Fruit fly (Drosophila melanogaster) whole organism, wandering third instar larva: Measurements from ENCODE around the gene CG5880.

ENCODE experiments used
- Abd-B ChIP-seq: fragments of >200 bp; optimal IDR thresholded peaks from 2 replicates; lab custom pipeline; 2017; ENCODE audit warnings: missing biosample characterization, missing genetic modification characterization
- CG32264 ChIP-seq: fragments of 200-800 bp; sonication (Bioruptor generic); optimal IDR thresholded peaks from 2 replicates; lab custom pipeline; 2016; ENCODE audit warnings: missing biosample characterization, missing genetic modification characterization
- CG9705 ChIP-seq: fragments of 200-800 bp; sonication (Bioruptor generic); optimal IDR thresholded peaks from 2 replicates; lab custom pipeline; 2018; ENCODE audit warnings: missing biosample characterization, mild to moderate bottlenecking, missing genetic modification characterization
- CrebA ChIP-seq: fragments of 200-800 bp; sonication (Bioruptor generic); optimal IDR thresholded peaks from 2 replicates; lab custom pipeline; 2016; ENCODE audit warnings: missing biosample characterization, mild to moderate bottlenecking, missing genetic modification characterization, borderline replicate concordance
- Dfd ChIP-seq: fragments of >200 bp; optimal IDR thresholded peaks from 2 replicates; lab custom pipeline; 2017; ENCODE audit warnings: missing biosample characterization, missing genetic modification characterization
- Dif ChIP-seq: fragments of 200-275, 200-300 bp; sonication (Bioruptor generic); optimal IDR thresholded peaks from 2 replicates; lab custom pipeline; 2018; ENCODE audit warnings: missing biosample characterization, missing genetic modification characterization; ENCODE audit not compliant: partially characterized antibody
- GATAd ChIP-seq: sonication (Bioruptor generic); optimal IDR thresholded peaks from 2 replicates; lab custom pipeline; 2016; ENCODE audit warnings: missing biosample characterization, missing genetic modification characterization
- HLH106 ChIP-seq: fragments of 200-800 bp; optimal IDR thresholded peaks from 3 replicates; lab custom pipeline; 2019; ENCODE audit warnings: missing biosample characterization, mild to moderate bottlenecking, missing genetic modification characterization, moderate library complexity
- Hnf4 ChIP-seq: fragments of 200-800 bp; sonication (Bioruptor generic); optimal IDR thresholded peaks from 2 replicates; lab custom pipeline; 2016; ENCODE audit warnings: missing biosample characterization, mild to moderate bottlenecking, missing genetic modification characterization
- Hr78 ChIP-seq: fragments of >200 bp; optimal IDR thresholded peaks from 2 replicates; lab custom pipeline; 2017; ENCODE audit warnings: missing biosample characterization, missing genetic modification characterization
- Hr83 ChIP-seq: fragments of 200-300 bp; sonication (Bioruptor generic); optimal IDR thresholded peaks from 2 replicates; lab custom pipeline; 2016; ENCODE audit warnings: missing biosample characterization, mild to moderate bottlenecking, missing genetic modification characterization, moderate library complexity; ENCODE audit not compliant: poor library complexity, severe bottlenecking
- Jra ChIP-seq: sonication (Bioruptor generic); optimal IDR thresholded peaks from 2 replicates; lab custom pipeline; 2016; ENCODE audit warnings: missing biosample characterization, missing genetic modification characterization
- Mio ChIP-seq: sonication (Bioruptor generic); optimal IDR thresholded peaks from 2 replicates; lab custom pipeline; 2016; ENCODE audit warnings: missing biosample characterization, missing genetic modification characterization
- Myc ChIP-seq: fragments of >200 bp; optimal IDR thresholded peaks from 2 replicates; lab custom pipeline; 2017
- N ChIP-seq: fragments of >200 bp; optimal IDR thresholded peaks from 2 replicates; lab custom pipeline; 2018; ENCODE audit warnings: missing biosample characterization, missing external identifiers, missing genetic modification characterization
- OdsH ChIP-seq: fragments of 200-800 bp; sonication (Bioruptor generic); optimal IDR thresholded peaks from 2 replicates; lab custom pipeline; 2016; ENCODE audit warnings: missing biosample characterization, mild to moderate bottlenecking, missing genetic modification characterization
- Rel ChIP-seq, 2 experiments: fragments of 200-800 bp; sonication (Bioruptor generic) in 1 of 2; optimal IDR thresholded peaks; 2 replicates in 1 of 2; 3 replicates in 1 of 2; lab custom pipeline; 2016 to 2019; ENCODE audit warnings: mild to moderate bottlenecking in 2 of 2, missing biosample characterization in 2 of 2, missing genetic modification characterization in 2 of 2, moderate library complexity in 1 of 2
- Sp1 ChIP-seq: fragments of 200-800 bp; sonication (Bioruptor generic); optimal IDR thresholded peaks from 3 replicates; lab custom pipeline; 2019; ENCODE audit warnings: missing biosample characterization, mild to moderate bottlenecking, missing genetic modification characterization, moderate library complexity
- Vsx2 ChIP-seq: fragments of 200-300, 225-300 bp; sonication (Bioruptor generic); optimal IDR thresholded peaks from 2 replicates; lab custom pipeline; 2018; ENCODE audit warnings: missing biosample characterization, missing genetic modification characterization; ENCODE audit not compliant: partially characterized antibody
- br ChIP-seq: fragments of 200-800 bp; sonication (Bioruptor generic); optimal IDR thresholded peaks from 2 replicates; lab custom pipeline; 2016; ENCODE audit warnings: missing biosample characterization, missing genetic modification characterization
- brk ChIP-seq: fragments of 200-800 bp; sonication (Bioruptor generic); optimal IDR thresholded peaks from 2 replicates; lab custom pipeline; 2016; ENCODE audit warnings: missing biosample characterization, mild to moderate bottlenecking, missing genetic modification characterization
- dl ChIP-seq, 2 experiments: fragments of 175-275, 200-275 bp in 1 of 2; fragments of 200-275 bp in 1 of 2; sonication (Bioruptor generic); optimal IDR thresholded peaks; lab custom pipeline; 2018; ENCODE audit warnings: mild to moderate bottlenecking in 2 of 2, missing biosample characterization in 2 of 2, missing genetic modification characterization in 2 of 2, moderate library complexity in 2 of 2; ENCODE audit not compliant: partially characterized antibody in 2 of 2, insufficient read depth in 1 of 2
- dmrt93B ChIP-seq: fragments of 200-800 bp; sonication (Bioruptor generic); optimal IDR thresholded peaks from 2 replicates; lab custom pipeline; 2018; ENCODE audit warnings: missing biosample characterization, mild to moderate bottlenecking, missing genetic modification characterization
- dsf ChIP-seq: sonication (Bioruptor generic); optimal IDR thresholded peaks from 2 replicates; lab custom pipeline; 2016; ENCODE audit warnings: missing biosample characterization, missing genetic modification characterization, borderline replicate concordance
- ey ChIP-seq: fragments of 200-800 bp; sonication (Bioruptor generic); optimal IDR thresholded peaks from 2 replicates; lab custom pipeline; 2016; ENCODE audit warnings: missing biosample characterization, missing genetic modification characterization
- foxo ChIP-seq, 2 experiments: fragments of 200-800 bp; sonication (Bioruptor generic); optimal IDR thresholded peaks; 2 replicates in 1 of 2; 3 replicates in 1 of 2; lab custom pipeline; 2016 to 2017; ENCODE audit warnings: missing biosample characterization in 2 of 2, missing genetic modification characterization in 2 of 2
- fru ChIP-seq: fragments of 200-800 bp; sonication (Bioruptor generic); optimal IDR thresholded peaks from 3 replicates; lab custom pipeline; 2016; ENCODE audit warnings: missing biosample characterization, mild to moderate bottlenecking, missing genetic modification characterization
- h ChIP-seq: fragments of 200-800 bp; sonication (Bioruptor generic); optimal IDR thresholded peaks from 3 replicates; lab custom pipeline; 2016; ENCODE audit warnings: missing biosample characterization, mild to moderate bottlenecking, missing genetic modification characterization
- jim ChIP-seq: fragments of 175-275, 200-325 bp; sonication (Bioruptor generic); optimal IDR thresholded peaks from 2 replicates; lab custom pipeline; 2016; ENCODE audit warnings: missing biosample characterization, mild to moderate bottlenecking, missing genetic modification characterization
- lola ChIP-seq: fragments of >200 bp; optimal IDR thresholded peaks from 2 replicates; lab custom pipeline; 2017; ENCODE audit warnings: missing biosample characterization, missing genetic modification characterization
- pan ChIP-seq: fragments of >200 bp; optimal IDR thresholded peaks from 2 replicates; lab custom pipeline; 2017
- psq ChIP-seq: fragments of 200-800 bp; sonication (Bioruptor generic); optimal IDR thresholded peaks from 3 replicates; lab custom pipeline; 2017; ENCODE audit warnings: missing biosample characterization, mild to moderate bottlenecking, missing genetic modification characterization, moderate library complexity
- rgr ChIP-seq: fragments of 200-800 bp; sonication (Bioruptor generic); optimal IDR thresholded peaks from 3 replicates; lab custom pipeline; 2016; ENCODE audit warnings: missing biosample characterization, mild to moderate bottlenecking, missing genetic modification characterization
- sage ChIP-seq: fragments of 200-800 bp; sonication (Bioruptor generic); optimal IDR thresholded peaks from 2 replicates; lab custom pipeline; 2016; ENCODE audit warnings: missing biosample characterization, mild to moderate bottlenecking, missing genetic modification characterization
- sv ChIP-seq: fragments of 200-800 bp; sonication (Bioruptor generic); optimal IDR thresholded peaks from 3 replicates; lab custom pipeline; 2016; ENCODE audit warnings: missing biosample characterization, missing genetic modification characterization
- tai ChIP-seq: sonication (Bioruptor generic); optimal IDR thresholded peaks from 2 replicates; lab custom pipeline; 2016; ENCODE audit warnings: missing biosample characterization, missing genetic modification characterization
- usp ChIP-seq: fragments of >200 bp; optimal IDR thresholded peaks from 2 replicates; lab custom pipeline; 2017; ENCODE audit warnings: missing biosample characterization, missing genetic modification characterization
- woc ChIP-seq: sonication (Bioruptor generic); optimal IDR thresholded peaks from 2 replicates; lab custom pipeline; 2016; ENCODE audit warnings: missing biosample characterization, mild to moderate bottlenecking, missing genetic modification characterization

CG5880 gene

DNA sequence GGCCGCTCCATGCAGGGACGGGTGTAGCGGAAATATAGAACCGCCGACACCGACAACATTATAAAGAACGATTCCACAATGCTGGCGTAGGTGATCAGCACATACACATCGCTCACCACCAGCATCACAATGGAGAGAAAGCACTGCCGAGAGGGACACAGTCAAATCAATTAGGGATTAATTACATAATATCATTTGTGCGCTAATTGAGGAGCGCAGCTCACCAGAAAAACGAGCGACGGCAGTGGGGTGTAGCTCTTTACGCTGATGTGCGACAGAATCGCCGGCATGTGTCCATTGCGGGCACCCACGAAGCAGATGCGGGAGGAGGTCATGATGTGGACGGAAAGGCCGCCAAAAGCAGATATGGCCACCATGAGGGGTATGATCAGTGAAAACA, 7.1 kb upstream of the CG5880 start:
- no peak for TF ChIP-seq dl (GFP tag; optimal IDR thresholded peaks at IDR 0.05; lab: Kevin White, UChicago; ENCODE audit: insufficient read depth in 1 of 2, partially characterized antibody in 2 of 2)
- TF ChIP-seq Hr83 (GFP tag; lab: Kevin White, UChicago): no peak
- TF ChIP-seq, all 38 proteins: peak for 0

DNA sequence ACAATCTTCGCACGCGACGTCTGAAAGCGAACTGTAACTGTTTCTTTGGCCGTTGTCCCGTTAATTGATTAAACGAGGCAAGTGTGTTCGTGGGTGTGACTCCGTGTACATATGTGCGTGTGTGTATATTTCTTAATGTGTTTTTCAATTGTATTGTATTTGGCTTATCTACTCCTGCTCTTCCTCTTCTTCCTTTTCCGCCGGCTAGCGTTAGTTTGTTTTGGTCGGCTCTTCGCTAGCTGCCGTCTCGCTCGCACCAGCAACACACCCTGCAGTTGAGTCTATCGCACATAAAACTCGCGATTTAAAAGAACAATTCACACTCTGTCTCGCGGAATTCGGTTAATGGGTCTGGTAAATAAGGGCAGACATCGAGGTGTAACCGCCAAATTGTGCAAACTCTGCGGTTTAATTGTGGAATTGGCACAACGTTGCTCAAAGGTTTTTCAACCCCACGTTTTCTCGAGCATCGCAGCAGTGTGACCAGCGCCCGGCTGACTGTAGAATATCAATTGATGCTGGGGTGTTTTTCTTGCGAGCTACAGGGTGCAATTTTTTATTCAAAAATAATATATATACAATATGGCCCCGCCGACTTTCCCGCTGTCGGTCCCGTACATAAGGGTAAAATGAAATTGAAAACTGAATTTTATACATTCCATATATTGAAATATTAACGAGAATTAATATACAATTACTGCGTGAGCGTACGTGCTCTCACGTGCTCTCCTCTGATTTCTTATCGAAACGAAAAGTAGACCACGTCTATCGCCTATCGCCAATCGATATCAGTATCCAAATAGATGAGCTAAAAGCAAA, 4.6 kb upstream of the CG5880 start, which contains the start of the genes gb and CG5815:
TSS of gene gb (minus strand) at position 487 of the 819 bp plus-strand sequence.
TSS of gene CG5815 (plus strand) at position 783 of the 819 bp plus-strand sequence.
- TF ChIP-seq sv (GFP tag; lab: Kevin White, UChicago) (peak; percentile 88), sage (GFP tag; lab: Kevin White, UChicago) (no peak), dsf (no peak), GATAd (GFP tag; lab: Kevin White, UChicago) (peak; percentile 7), psq (GFP tag; lab: Kevin White, UChicago) (peak; percentile 98), fru (GFP tag; lab: Kevin White, UChicago) (peak; percentile 87), Rel (GFP tag; optimal IDR thresholded peaks at IDR 0.05; lab: Kevin White, UChicago) (peak; percentile 76), Rel (tag; optimal IDR thresholded peaks at IDR 0.05; lab: Kevin White, UChicago) (peak; percentile 67), pan (lab: Kevin White, UChicago) (no peak), Abd-B (GFP tag; lab: Kevin White, UChicago) (no peak), Hr78 (no peak), Myc (lab: Kevin White, UChicago) (no peak), br (peak; percentile 90), woc (GFP tag; lab: Kevin White, UChicago) (no peak), CG32264 (GFP tag; lab: Kevin White, UChicago) (peak; percentile 66), jim (no peak), tai (GFP tag; lab: Kevin White, UChicago) (no peak), lola (no peak), Vsx2 (GFP tag; lab: Kevin White, UChicago) (no peak), N (GFP tag; lab: Kevin White, UChicago) (no peak), usp (GFP tag; lab: Kevin White, UChicago) (no peak), brk (GFP tag; lab: Kevin White, UChicago) (no peak), dmrt93B (GFP tag; lab: Kevin White, UChicago) (peak; percentile 81), Sp1 (peak; percentile 88), Dfd (GFP tag; lab: Kevin White, UChicago) (no peak), Hnf4 (GFP tag; lab: Kevin White, UChicago) (no peak), dl (GFP tag; optimal IDR thresholded peaks at IDR 0.05; lab: Kevin White, UChicago; ENCODE audit: insufficient read depth in 1 of 2, partially characterized antibody in 2 of 2) (no peak), Mio (GFP tag; lab: Kevin White, UChicago) (peak; percentile 76), h (GFP tag; lab: Kevin White, UChicago) (peak; percentile 92), Dif (GFP tag; lab: Kevin White, UChicago) (no peak), rgr (GFP tag; lab: Kevin White, UChicago) (peak; percentile 92), HLH106 (tag; lab: Kevin White, UChicago) (peak; percentile 93), CG9705 (GFP tag; lab: Kevin White, UChicago) (peak; percentile 84), CrebA (GFP tag; lab: Kevin White, UChicago) (no peak), foxo (GFP tag; optimal IDR thresholded peaks at IDR 0.05; lab: Kevin White, UChicago) (peak; percentile 35 to 92), Hr83 (GFP tag; lab: Kevin White, UChicago) (peak; percentile 91), Jra (no peak), OdsH (GFP tag; lab: Kevin White, UChicago) (peak; percentile 89), ey (GFP tag; lab: Kevin White, UChicago) (peak; percentile 87)
